Worm (Caenorhabditis elegans): Measurements from ENCODE around the gene C42D8.9.

The C42D8.9 gene

ce11 chrX:5105703-5106102 is 1.1 kb downstream of the C42D8.9 start:
- TF ChIP-seq zip-5 (tag; optimal IDR thresholded peaks at IDR 0.05) (no peak), ahr-1 (tag; optimal IDR thresholded peaks at IDR 0.05) (no peak), K02D7.2 (tag; optimal IDR thresholded peaks at IDR 0.05) (no peak), nhr-11 (tag; optimal IDR thresholded peaks at IDR 0.05) (no peak), unc-42 (tag; optimal IDR thresholded peaks at IDR 0.05) (no peak), nhr-232 (tag; optimal IDR thresholded peaks at IDR 0.05) (no peak)

- TF ChIP-seq hlh-8 (tag; optimal IDR thresholded peaks at IDR 0.05), result no peak
- TF ChIP-seq nfya-1 (tag; optimal IDR thresholded peaks at IDR 0.05), result no peak
- TF ChIP-seq elt-4 (tag; optimal IDR thresholded peaks at IDR 0.05), result no peak
- no peak for TF ChIP-seq ceh-19 (GFP tag; optimal IDR thresholded peaks at IDR 0.05)
- no peak for TF ChIP-seq dmd-4 (tag; optimal IDR thresholded peaks at IDR 0.05; ENCODE audit: borderline replicate concordance)
- TF ChIP-seq unc-42 (tag; optimal IDR thresholded peaks at IDR 0.05), result no peak
- TF ChIP-seq unc-86 (tag; optimal IDR thresholded peaks at IDR 0.05), result no peak
- TF ChIP-seq odd-2 (tag; optimal IDR thresholded peaks at IDR 0.05), result no peak
- TF ChIP-seq fax-1 (tag; optimal IDR thresholded peaks at IDR 0.05), result no peak
- TF ChIP-seq Y22D7AL.16 (tag; optimal IDR thresholded peaks at IDR 0.05), result no peak
- no peak for TF ChIP-seq ceh-31 (tag; optimal IDR thresholded peaks at IDR 0.05)
- TF ChIP-seq tbx-7 (tag; optimal IDR thresholded peaks at IDR 0.05), result no peak
- no peak for TF ChIP-seq ceh-18 (tag; optimal IDR thresholded peaks at IDR 0.05)
- TF ChIP-seq syd-9 (tag; optimal IDR thresholded peaks at IDR 0.05), result no peak
- no peak for TF ChIP-seq nhr-11 (tag; optimal IDR thresholded peaks at IDR 0.05)
Observed at ce11 chrX:5103422-5103821, 3.4 kb downstream of the C42D8.9 start.

ce11 chrX:5102338-5102737 is 4.5 kb downstream of the C42D8.9 start:
- no peak for TF ChIP-seq gmeb-2 (tag; optimal IDR thresholded peaks at IDR 0.05)
- no peak for TF ChIP-seq tbx-2 (tag; optimal IDR thresholded peaks at IDR 0.05)
- no peak for TF ChIP-seq lim-6 (tag; optimal IDR thresholded peaks at IDR 0.05)
- no peak for TF ChIP-seq madf-2 (tag; optimal IDR thresholded peaks at IDR 0.05)
- TF ChIP-seq nhr-232 (tag; optimal IDR thresholded peaks at IDR 0.05), result no peak
- no peak for TF ChIP-seq ceh-45 (GFP tag; IDR thresholded peaks at IDR 0.05)
- TF ChIP-seq ceh-9 (tag; optimal IDR thresholded peaks at IDR 0.05), result no peak
- no peak for TF ChIP-seq fkh-6 (tag; optimal IDR thresholded peaks at IDR 0.05)
- TF ChIP-seq che-1 (tag; optimal IDR thresholded peaks at IDR 0.05), result no peak
- no peak for TF ChIP-seq K02D7.2 (tag; optimal IDR thresholded peaks at IDR 0.05)
- no peak for TF ChIP-seq ceh-34 (tag; optimal IDR thresholded peaks at IDR 0.05)
- TF ChIP-seq Y22D7AL.16 (tag; optimal IDR thresholded peaks at IDR 0.05), result no peak
- no peak for TF ChIP-seq ceh-24 (tag; optimal IDR thresholded peaks at IDR 0.05)
- no peak for TF ChIP-seq pros-1 (tag; optimal IDR thresholded peaks at IDR 0.05)
- no peak for TF ChIP-seq syd-9 (tag; optimal IDR thresholded peaks at IDR 0.05)
- no peak for TF ChIP-seq ref-2 (tag; optimal IDR thresholded peaks at IDR 0.05)
- no peak for TF ChIP-seq ets-4 (tag; optimal IDR thresholded peaks at IDR 0.05)
- TF ChIP-seq mec-3 (tag; optimal IDR thresholded peaks at IDR 0.05; ENCODE audit: borderline replicate concordance), result no peak
- TF ChIP-seq lin-11 (tag; optimal IDR thresholded peaks at IDR 0.05), result no peak
- TF ChIP-seq pha-2 (tag; optimal IDR thresholded peaks at IDR 0.05), result no peak

- TF ChIP-seq pha-4 (tag; optimal IDR thresholded peaks at IDR 0.05), result no peak
- TF ChIP-seq lin-11 (tag; optimal IDR thresholded peaks at IDR 0.05), result no peak
- no peak for TF ChIP-seq ceh-6 (GFP tag; optimal IDR thresholded peaks at IDR 0.05)
- no peak for TF ChIP-seq ceh-14 (tag; optimal IDR thresholded peaks at IDR 0.05)
- TF ChIP-seq unc-3 (GFP tag; conservative IDR thresholded peaks at IDR 0.05), result no peak
- no peak for TF ChIP-seq unc-3 (tag; optimal IDR thresholded peaks at IDR 0.05)
- TF ChIP-seq hlh-8 (tag; optimal IDR thresholded peaks at IDR 0.05), result no peak
- TF ChIP-seq rnt-1 (tag; optimal IDR thresholded peaks at IDR 0.05), result no peak
- TF ChIP-seq ceh-31 (tag; optimal IDR thresholded peaks at IDR 0.05), result no peak
- TF ChIP-seq hlh-13 (GFP tag; optimal IDR thresholded peaks at IDR 0.05), result no peak
- no peak for TF ChIP-seq nfya-1 (tag; optimal IDR thresholded peaks at IDR 0.05)
- TF ChIP-seq fkh-10 (GFP tag; optimal IDR thresholded peaks at IDR 0.05), result no peak
- TF ChIP-seq eyg-1 (tag; optimal IDR thresholded peaks at IDR 0.05), result no peak
- no peak for TF ChIP-seq unc-86 (tag; optimal IDR thresholded peaks at IDR 0.05)
Observed at ce11 chrX:5100738-5101379, 6.0 kb downstream of the C42D8.9 start, which contains the start of gene vit-2. Gene vit-2 (plus strand): TSS chrX:5101042.
